Worm (Caenorhabditis elegans) whole organism, L2 larva: ENCODE measurements around the gene nhr-53.

Experiments
- F13H6.1 ChIP-seq: sonication (generic microtip); optimal IDR thresholded peaks from 2 replicates; lab custom pipeline; 2016; ENCODE audit warnings: missing genetic modification characterization, missing compliant biosample characterization
- ceh-82 ChIP-seq: fragments of 150-350 bp; optimal IDR thresholded peaks from 2 replicates; lab custom pipeline; 2014; ENCODE audit warnings: missing biosample characterization, missing genetic modification characterization
- dmd-4 ChIP-seq: sonication (generic microtip); optimal IDR thresholded peaks from 2 replicates; lab custom pipeline; 2017; ENCODE audit warnings: missing biosample characterization, missing genetic modification characterization
- lin-39 ChIP-seq: fragments of 150-350 bp; optimal IDR thresholded peaks from 2 replicates; lab custom pipeline; 2014; ENCODE audit warnings: missing biosample characterization, missing genetic modification reagents, missing genetic modification characterization
- mdl-1 ChIP-seq, 2 experiments: fragments of 150-350 bp in 1 of 2; sonication (generic microtip) in 1 of 2; optimal IDR thresholded peaks; 2 replicates each; lab custom pipeline; 2017; ENCODE audit warnings: missing biosample characterization in 2 of 2, missing genetic modification characterization in 2 of 2
- nhr-237 ChIP-seq: fragments of 150-350 bp; optimal IDR thresholded peaks from 2 replicates; lab custom pipeline; 2014; ENCODE audit warnings: missing biosample characterization, missing genetic modification characterization
- skn-1 ChIP-seq: sonication (generic microtip); optimal IDR thresholded peaks from 2 replicates; lab custom pipeline; 2017; ENCODE audit warnings: missing biosample characterization, missing genetic modification characterization
- unc-39 ChIP-seq: fragments of 150-350 bp; optimal IDR thresholded peaks from 2 replicates; lab custom pipeline; 2014; ENCODE audit warnings: missing biosample characterization, missing genetic modification characterization

DNA sequence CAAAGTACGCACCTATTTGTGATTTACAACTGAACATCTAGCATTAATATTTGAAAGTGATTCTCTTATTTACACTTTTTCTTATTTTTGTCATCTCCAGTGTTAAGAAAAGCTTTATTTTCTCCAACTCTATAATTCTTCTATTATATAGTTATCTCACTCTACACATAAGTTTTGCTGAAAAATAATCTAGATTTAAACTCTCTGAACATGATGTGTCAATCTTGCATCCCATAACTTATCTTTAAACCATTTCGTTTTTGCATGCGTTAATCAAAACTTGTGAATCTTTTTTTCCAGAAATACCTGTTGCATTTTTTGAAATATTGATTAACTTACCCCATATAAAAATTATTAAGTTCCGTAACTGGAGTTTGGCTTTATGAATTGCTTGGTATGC lies 12.2 kb downstream of the nhr-53 start, which contains the start of gene nhr-268:
- TF ChIP-seq mdl-1 (tag; optimal IDR thresholded peaks at IDR 0.05; lab: Kevin White, UChicago) (no peak), ceh-82 (tag; lab: Kevin White, UChicago) (no peak), dmd-4 (no peak), nhr-237 (tag; lab: Kevin White, UChicago) (no peak), F13H6.1 (tag; lab: Kevin White, UChicago) (no peak), skn-1 (tag; lab: Kevin White, UChicago) (no peak), unc-39 (tag; lab: Kevin White, UChicago) (no peak), lin-39 (tag; lab: Kevin White, UChicago) (no peak)
